Worm (Caenorhabditis elegans) whole organism, early embryonic: ENCODE measurements around the gene Y39A1C.1.

ENCODE experiments used
- B0310.2 ChIP-seq: sonication (generic microtip); optimal IDR thresholded peaks from 2 replicates; lab custom pipeline; 2016; ENCODE audit warnings: mild to moderate bottlenecking, missing genetic modification characterization, missing compliant biosample characterization
- F13C5.2 ChIP-seq: sonication (generic microtip); optimal IDR thresholded peaks from 2 replicates; lab custom pipeline; 2017; ENCODE audit warnings: mild to moderate bottlenecking, missing genetic modification characterization, inconsistent platforms, missing compliant biosample characterization
- aly-1 ChIP-seq: sonication (generic microtip); optimal IDR thresholded peaks from 2 replicates; lab custom pipeline; 2016; ENCODE audit warnings: missing genetic modification characterization, missing compliant biosample characterization
- ama-1 ChIP-seq: fragments of 150-350 bp; optimal IDR thresholded peaks from 2 replicates; lab custom pipeline; 2014
- ceh-13 ChIP-seq: fragments of 200-800 bp; sonication (Bioruptor generic); optimal IDR thresholded peaks from 2 replicates; lab custom pipeline; 2018; ENCODE audit warnings: mild to moderate bottlenecking, missing genetic modification characterization, missing compliant biosample characterization
- ceh-36 ChIP-seq: sonication (generic microtip); optimal IDR thresholded peaks from 2 replicates; lab custom pipeline; 2016; ENCODE audit warnings: missing genetic modification characterization, inconsistent platforms, missing compliant biosample characterization
- ets-7 ChIP-seq: sonication (generic microtip); optimal IDR thresholded peaks from 2 replicates; lab custom pipeline; 2016; ENCODE audit warnings: missing genotype, missing genetic modification characterization, missing compliant biosample characterization
- flt-1 ChIP-seq: fragments of 200-800 bp; sonication (Bioruptor generic); IDR thresholded peaks from 2 replicates; pipeline ENCODE4 v1.3.6; 2022; ENCODE audit warnings: missing genetic modification characterization, missing compliant biosample characterization
- hmbx-1 ChIP-seq: sonication (generic microtip); optimal IDR thresholded peaks from 2 replicates; lab custom pipeline; 2016; ENCODE audit warnings: mild to moderate bottlenecking, missing genetic modification characterization, missing compliant biosample characterization
- hmg-4 ChIP-seq: fragments of 200-800 bp; sonication (Bioruptor generic); optimal IDR thresholded peaks from 2 replicates; lab custom pipeline; 2018; ENCODE audit warnings: mild to moderate bottlenecking, missing genetic modification characterization, missing compliant biosample characterization
- hnd-1 ChIP-seq: sonication (generic microtip); optimal IDR thresholded peaks from 2 replicates; lab custom pipeline; 2016; ENCODE audit warnings: missing genetic modification characterization, missing compliant biosample characterization
- pes-1 ChIP-seq: fragments of 200-800 bp; sonication (Bioruptor generic); IDR thresholded peaks from 2 replicates; pipeline ENCODE4 v1.3.6; 2022; ENCODE audit warnings: missing genetic modification reagents, missing genetic modification characterization, missing compliant biosample characterization
- scrt-1 ChIP-seq: fragments of 200-800 bp; sonication (Bioruptor generic); IDR thresholded peaks from 2 replicates; pipeline ENCODE4 v1.3.6; 2022; ENCODE audit warnings: missing genetic modification characterization, missing compliant biosample characterization
- sea-1 ChIP-seq: fragments of 200-800 bp; sonication (Bioruptor generic); conservative IDR thresholded peaks from 2 replicates; pipeline ENCODE4 v1.3.6; 2022; ENCODE audit warnings: missing genetic modification characterization, missing compliant biosample characterization
- tbx-11 ChIP-seq: fragments of 200-800 bp; sonication (Bioruptor generic); IDR thresholded peaks from 2 replicates; pipeline ENCODE4 v1.3.6; 2022; ENCODE audit warnings: missing genetic modification characterization, missing compliant biosample characterization
- tbx-37 ChIP-seq: fragments of 200-800 bp; sonication (Bioruptor generic); conservative IDR thresholded peaks from 2 replicates; pipeline ENCODE4 v1.3.6; 2022; ENCODE audit warnings: missing genetic modification reagents, missing genetic modification characterization, missing compliant biosample characterization
- tra-4 ChIP-seq: sonication (generic microtip); optimal IDR thresholded peaks from 2 replicates; lab custom pipeline; 2017; ENCODE audit warnings: missing genetic modification characterization, missing compliant biosample characterization

Y39A1C.1 gene

DNA sequence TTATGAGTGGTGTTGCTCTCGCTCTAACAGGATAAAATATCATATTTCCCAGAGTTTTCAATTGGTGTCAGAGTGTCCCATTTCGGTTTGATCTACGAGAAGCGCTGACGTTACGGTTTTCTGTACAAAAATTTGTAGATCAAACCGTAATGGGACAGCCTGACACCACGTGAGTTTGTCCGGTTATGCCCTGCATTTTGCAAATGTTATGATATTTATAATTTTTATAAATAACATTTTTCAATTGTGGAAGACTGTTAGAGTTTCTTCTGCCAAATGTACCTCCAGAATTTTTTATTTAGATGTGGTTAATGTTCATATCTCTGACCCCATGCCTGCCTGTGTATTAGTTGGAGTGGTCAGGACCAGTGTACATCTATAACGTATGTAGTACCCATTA lies 39.0 kb downstream of the Y39A1C.1 start, which contains the start of gene fbxb-87:
fbxb-87 (plus strand) TSS at position 301 of the 400 bp plus-strand sequence.
- TF ChIP-seq flt-1 (no peak), B0310.2 (tag; lab: Kevin White, UChicago) (no peak), tbx-37 (GFP tag; lab: Robert Waterston, UW) (no peak), hnd-1 (tag; lab: Kevin White, UChicago) (no peak), tra-4 (tag; lab: Kevin White, UChicago) (no peak), scrt-1 (GFP tag; lab: Robert Waterston, UW) (no peak), ceh-36 (tag; lab: Kevin White, UChicago) (no peak), pes-1 (GFP tag; lab: Robert Waterston, UW) (no peak), ets-7 (tag; lab: Kevin White, UChicago) (no peak), ama-1 (lab: Kevin White, UChicago) (no peak), sea-1 (GFP tag; lab: Robert Waterston, UW) (no peak), aly-1 (tag; lab: Kevin White, UChicago) (no peak), F13C5.2 (tag; lab: Kevin White, UChicago) (no peak)

DNA sequence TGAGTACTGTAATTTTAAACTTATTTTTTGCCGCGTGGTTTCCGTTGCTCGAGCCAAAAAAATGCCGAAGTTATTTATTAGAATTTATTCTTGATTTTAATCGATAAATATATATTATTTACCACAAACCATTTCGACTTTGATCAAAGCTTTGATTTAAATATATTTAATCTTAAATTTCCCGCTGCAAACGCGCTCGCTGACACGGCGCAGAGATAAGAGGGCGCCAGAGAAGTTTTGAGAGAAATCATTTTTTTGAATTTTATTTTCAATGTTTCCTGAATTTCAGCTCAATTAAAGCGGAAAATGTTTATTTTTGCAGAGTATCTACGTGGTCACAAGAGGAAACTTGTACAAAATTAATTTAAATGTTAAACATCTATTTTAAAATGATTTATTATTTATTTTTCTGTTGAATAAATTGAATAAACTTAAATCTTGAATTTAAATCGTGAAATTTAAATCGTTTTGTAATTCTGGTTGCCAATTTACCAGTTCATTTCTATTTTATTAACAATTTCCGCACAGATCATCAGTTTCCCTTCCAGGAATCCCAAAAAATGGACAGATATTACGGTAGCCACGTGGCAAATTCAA lies 40.7 kb downstream of the Y39A1C.1 start, which contains the start of gene com-1:
com-1 (plus strand) TSS at position 547 of the 597 bp plus-strand sequence.
- TF ChIP-seq tra-4 (tag; lab: Kevin White, UChicago) (no peak), ceh-36 (tag; lab: Kevin White, UChicago) (no peak), ama-1 (lab: Kevin White, UChicago) (no peak), F13C5.2 (tag; lab: Kevin White, UChicago) (no peak), hnd-1 (tag; lab: Kevin White, UChicago) (no peak), sea-1 (GFP tag; lab: Robert Waterston, UW) (no peak), flt-1 (no peak), ets-7 (tag; lab: Kevin White, UChicago) (no peak), hmg-4 (GFP tag; lab: Kevin White, UChicago) (no peak), ceh-13 (GFP tag; lab: Kevin White, UChicago) (no peak), scrt-1 (GFP tag; lab: Robert Waterston, UW) (no peak), tbx-37 (GFP tag; lab: Robert Waterston, UW) (no peak), tbx-11 (GFP tag; lab: Robert Waterston, UW) (no peak), aly-1 (tag; lab: Kevin White, UChicago) (no peak), pes-1 (GFP tag; lab: Robert Waterston, UW) (no peak)

DNA sequence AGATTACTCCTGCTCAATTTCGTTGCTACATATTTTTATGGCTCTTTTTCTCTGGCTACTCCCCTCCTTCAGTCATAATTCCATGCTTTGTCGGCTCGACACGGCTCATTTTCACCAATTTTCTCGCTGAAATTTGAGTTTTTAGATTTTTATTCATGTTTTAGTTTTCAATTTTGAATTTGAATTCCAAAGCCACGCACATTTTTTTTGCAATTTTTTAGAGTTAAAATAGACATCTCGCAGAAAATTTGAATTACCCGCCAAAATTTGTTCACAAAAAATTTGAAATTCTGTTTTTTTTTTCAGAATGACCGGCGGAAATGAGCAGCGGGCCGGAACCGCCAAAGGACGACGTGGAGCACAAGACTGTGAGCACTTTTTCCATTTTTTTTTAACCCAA lies 47.1 kb downstream of the Y39A1C.1 start, which contains the start of gene unc-119:
unc-119 (plus strand) TSS at position 301 of the 400 bp plus-strand sequence.
- TF ChIP-seq aly-1 (tag; lab: Kevin White, UChicago) (no peak), scrt-1 (GFP tag; lab: Robert Waterston, UW) (no peak), ama-1 (lab: Kevin White, UChicago) (no peak), ets-7 (tag; lab: Kevin White, UChicago) (no peak), ceh-36 (tag; lab: Kevin White, UChicago) (no peak), sea-1 (GFP tag; lab: Robert Waterston, UW) (no peak), flt-1 (no peak), tbx-11 (GFP tag; lab: Robert Waterston, UW) (no peak), hmbx-1 (tag; lab: Kevin White, UChicago) (no peak), hnd-1 (tag; lab: Kevin White, UChicago) (no peak), hmg-4 (GFP tag; lab: Kevin White, UChicago) (no peak), pes-1 (GFP tag; lab: Robert Waterston, UW) (no peak), B0310.2 (tag; lab: Kevin White, UChicago) (no peak), F13C5.2 (tag; lab: Kevin White, UChicago) (no peak), ceh-13 (GFP tag; lab: Kevin White, UChicago) (no peak), tbx-37 (GFP tag; lab: Robert Waterston, UW) (no peak)

ce11 chrIII:10903009-10903609 lies 47.9 kb downstream of the Y39A1C.1 start:
- TF ChIP-seq sea-1 (GFP tag; lab: Robert Waterston, UW): no peak
- no peak for TF ChIP-seq pes-1 (GFP tag; lab: Robert Waterston, UW)
- no peak for TF ChIP-seq ceh-36 (tag; lab: Kevin White, UChicago)
- TF ChIP-seq hmbx-1 (tag; lab: Kevin White, UChicago): no peak
- TF ChIP-seq ceh-13 (GFP tag; lab: Kevin White, UChicago): no peak
- no peak for TF ChIP-seq B0310.2 (tag; lab: Kevin White, UChicago)
- no peak for TF ChIP-seq ama-1 (lab: Kevin White, UChicago)
- TF ChIP-seq scrt-1 (GFP tag; lab: Robert Waterston, UW): no peak
- no peak for TF ChIP-seq flt-1

ce11 chrIII:10904320-10904961 lies 49.2 kb downstream of the Y39A1C.1 start:
- TF ChIP-seq ceh-13 (GFP tag; lab: Kevin White, UChicago) (no peak), scrt-1 (GFP tag; lab: Robert Waterston, UW) (no peak), F13C5.2 (tag; lab: Kevin White, UChicago) (no peak), tbx-11 (GFP tag; lab: Robert Waterston, UW) (no peak), tra-4 (tag; lab: Kevin White, UChicago) (no peak)

DNA sequence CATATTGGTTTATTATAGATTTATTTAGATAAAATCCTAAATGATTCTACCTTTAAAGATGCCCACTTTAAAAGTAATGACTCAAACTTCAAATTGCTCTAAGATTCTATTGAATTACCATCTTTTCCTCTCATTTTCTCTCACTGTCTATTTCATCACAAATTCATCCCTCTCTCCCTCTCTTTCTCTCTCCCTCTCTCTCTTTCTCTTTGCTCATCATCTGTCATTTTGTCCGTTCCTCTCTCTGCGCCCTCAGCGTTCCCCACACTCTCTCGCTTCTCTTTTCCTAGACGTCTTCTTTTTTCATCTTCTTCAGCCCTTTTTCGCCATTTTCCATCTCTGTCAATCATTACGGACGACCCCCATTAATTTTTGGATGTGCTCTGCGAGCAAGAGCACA lies 49.9 kb downstream of the Y39A1C.1 start:
- no peak for TF ChIP-seq ama-1 (lab: Kevin White, UChicago)
- no peak for TF ChIP-seq hmbx-1 (tag; lab: Kevin White, UChicago)
- TF ChIP-seq B0310.2 (tag; lab: Kevin White, UChicago): no peak
- TF ChIP-seq tra-4 (tag; lab: Kevin White, UChicago): no peak
- TF ChIP-seq pes-1 (GFP tag; lab: Robert Waterston, UW): no peak
- TF ChIP-seq hmg-4 (GFP tag; lab: Kevin White, UChicago): no peak
- TF ChIP-seq tbx-37 (GFP tag; lab: Robert Waterston, UW): no peak
- no peak for TF ChIP-seq flt-1
- TF ChIP-seq tbx-11 (GFP tag; lab: Robert Waterston, UW): no peak
- TF ChIP-seq ets-7 (tag; lab: Kevin White, UChicago): no peak
- TF ChIP-seq hnd-1 (tag; lab: Kevin White, UChicago): no peak
